Worm (Caenorhabditis elegans) whole organism, L2 larva: Measurements from ENCODE around the gene T03G11.9.
A peak's percentile ranks its signal among the peaks of the same experiment; 100 is the strongest.

Experiments
- F13H6.1 ChIP-seq: sonication (generic microtip); optimal IDR thresholded peaks from 2 replicates; lab custom pipeline; 2016; ENCODE audit warnings: missing genetic modification characterization, missing compliant biosample characterization
- R02D3.7 ChIP-seq: fragments of 150-350 bp; optimal IDR thresholded peaks from 2 replicates; lab custom pipeline; 2014; ENCODE audit warnings: missing biosample characterization, missing genetic modification characterization
- Y55F3AM.14 ChIP-seq: fragments of 200-800 bp; sonication (Bioruptor generic); optimal IDR thresholded peaks from 2 replicates; lab custom pipeline; 2018; ENCODE audit warnings: mild to moderate bottlenecking, missing genetic modification characterization, missing compliant biosample characterization
- ama-1 ChIP-seq: fragments of 150-350 bp; optimal IDR thresholded peaks from 2 replicates; lab custom pipeline; 2018; ENCODE audit warnings: inconsistent platforms
- blmp-1 ChIP-seq: sonication (generic microtip); optimal IDR thresholded peaks from 2 replicates; lab custom pipeline; 2017; ENCODE audit warnings: missing genetic modification characterization, mild to moderate bottlenecking, missing compliant biosample characterization, antibody characterized with exemption, moderate library complexity; ENCODE audit not compliant: insufficient read depth
- fos-1 ChIP-seq: fragments of 150-350 bp; optimal IDR thresholded peaks from 2 replicates; lab custom pipeline; 2014; ENCODE audit warnings: missing biosample characterization, missing genetic modification characterization
- nhr-10 ChIP-seq: sonication (generic microtip); optimal IDR thresholded peaks from 2 replicates; lab custom pipeline; 2017; ENCODE audit warnings: missing biosample characterization, missing genetic modification characterization
- nhr-11 ChIP-seq: fragments of 150-350 bp; optimal IDR thresholded peaks from 2 replicates; lab custom pipeline; 2014; ENCODE audit warnings: missing biosample characterization, missing genetic modification characterization
- nhr-237 ChIP-seq: fragments of 150-350 bp; optimal IDR thresholded peaks from 2 replicates; lab custom pipeline; 2014; ENCODE audit warnings: missing biosample characterization, missing genetic modification characterization
- nhr-25 ChIP-seq: fragments of 150-350 bp; sonication (generic microtip); optimal IDR thresholded peaks from 3 replicates; lab custom pipeline; 2014; ENCODE audit warnings: missing biosample characterization, missing genetic modification characterization
- nhr-77 ChIP-seq: fragments of 150-350 bp; optimal IDR thresholded peaks from 2 replicates; lab custom pipeline; 2014; ENCODE audit warnings: missing biosample characterization, missing genetic modification characterization
- skn-1 ChIP-seq: sonication (generic microtip); optimal IDR thresholded peaks from 2 replicates; lab custom pipeline; 2017; ENCODE audit warnings: missing biosample characterization, missing genetic modification characterization
- unc-62 ChIP-seq: fragments of 150-350 bp; optimal IDR thresholded peaks from 2 replicates; lab custom pipeline; 2014; ENCODE audit warnings: missing biosample characterization, missing genetic modification reagents, missing genetic modification characterization
- ztf-11 ChIP-seq: sonication (generic microtip); optimal IDR thresholded peaks from 2 replicates; lab custom pipeline; 2017; ENCODE audit warnings: missing biosample characterization, missing genetic modification characterization

- peak; percentile 90 for TF ChIP-seq nhr-25 (tag; lab: Kevin White, UChicago)
- peak; percentile 88 for TF ChIP-seq fos-1 (tag; lab: Kevin White, UChicago)
- peak; percentile 5 for TF ChIP-seq ama-1 (lab: Kevin White, UChicago)
- TF ChIP-seq Y55F3AM.14 (GFP tag; lab: Kevin White, UChicago): peak; percentile 43
- TF ChIP-seq unc-62 (GFP tag; lab: Kevin White, UChicago): no peak
- no peak for TF ChIP-seq nhr-237 (tag; lab: Kevin White, UChicago)
- TF ChIP-seq ztf-11 (tag; lab: Kevin White, UChicago): no peak
- TF ChIP-seq F13H6.1 (tag; lab: Kevin White, UChicago): peak; percentile 91
- TF ChIP-seq nhr-10 (tag; lab: Kevin White, UChicago): no peak
- TF ChIP-seq nhr-11 (tag; lab: Kevin White, UChicago): no peak
- peak; percentile 67 for TF ChIP-seq skn-1 (tag; lab: Kevin White, UChicago)
- TF ChIP-seq blmp-1 (tag; lab: Kevin White, UChicago): peak; percentile 43
- TF ChIP-seq R02D3.7 (tag; lab: Kevin White, UChicago): no peak
- peak; percentile 48 for TF ChIP-seq nhr-77 (tag; lab: Kevin White, UChicago)
These were observed 19.0 kb upstream of the T03G11.9 start, which contains the start of gene mans-3 for ce11 chrX:5165037-5165436.
